Fruit fly (Drosophila melanogaster) whole organism, embryonic: ENCODE data around the gene lin-52.
A peak's percentile ranks its signal among the peaks of the same experiment; 100 is the strongest.

Experiments
- ATbp ChIP-seq: fragments of 200-800 bp; sonication (Bioruptor generic); optimal IDR thresholded peaks from 2 replicates; lab custom pipeline; 2017; ENCODE audit warnings: missing biosample characterization, mild to moderate bottlenecking, missing genetic modification characterization, missing genetic modification reagents
- Asciz ChIP-seq: fragments of 200-800 bp; sonication (Bioruptor generic); optimal IDR thresholded peaks from 2 replicates; lab custom pipeline; 2017; ENCODE audit warnings: missing biosample characterization, mild to moderate bottlenecking, missing genetic modification characterization, missing genetic modification reagents
- CG10209 ChIP-seq: fragments of 200-800 bp; sonication (Bioruptor generic); optimal IDR thresholded peaks from 3 replicates; lab custom pipeline; 2017; ENCODE audit warnings: missing biosample characterization, mild to moderate bottlenecking, missing genetic modification characterization, missing genetic modification reagents
- CG11398 ChIP-seq: fragments of 200-800 bp; sonication (Bioruptor generic); optimal IDR thresholded peaks from 2 replicates; lab custom pipeline; 2016; ENCODE audit warnings: missing biosample characterization, missing genetic modification characterization
- CG12299 ChIP-seq: fragments of 200-800 bp; sonication (Bioruptor generic); optimal IDR thresholded peaks from 2 replicates; lab custom pipeline; 2018; ENCODE audit warnings: missing biosample characterization, mild to moderate bottlenecking, missing genetic modification characterization
- CG1529 ChIP-seq: fragments of 200-800 bp; sonication (Bioruptor generic); optimal IDR thresholded peaks from 3 replicates; lab custom pipeline; 2018; ENCODE audit warnings: missing biosample characterization, missing genetic modification characterization
- CG16863 ChIP-seq: fragments of 200-800 bp; sonication (Bioruptor generic); optimal IDR thresholded peaks from 3 replicates; lab custom pipeline; 2016; ENCODE audit warnings: missing biosample characterization, missing genetic modification characterization
- CG17568 ChIP-seq: fragments of 200-800 bp; sonication (Bioruptor generic); optimal IDR thresholded peaks from 2 replicates; lab custom pipeline; 2018; ENCODE audit warnings: missing biosample characterization, mild to moderate bottlenecking, missing genetic modification characterization, moderate library complexity
- CG17912 ChIP-seq: fragments of 200-800 bp; sonication (Bioruptor generic); optimal IDR thresholded peaks from 2 replicates; lab custom pipeline; 2018; ENCODE audit warnings: missing biosample characterization, mild to moderate bottlenecking, missing genetic modification characterization
- CG18476 ChIP-seq: fragments of 200-800 bp; sonication (Bioruptor generic); optimal IDR thresholded peaks from 2 replicates; lab custom pipeline; 2016; ENCODE audit warnings: missing biosample characterization, mild to moderate bottlenecking, missing genetic modification characterization
- CG2116 ChIP-seq: fragments of 200-800 bp; sonication (Bioruptor generic); optimal IDR thresholded peaks from 3 replicates; lab custom pipeline; 2018; ENCODE audit warnings: missing biosample characterization, mild to moderate bottlenecking, missing genetic modification characterization
- CG3163 ChIP-seq: fragments of 200-800 bp; sonication (Bioruptor generic); optimal IDR thresholded peaks from 3 replicates; lab custom pipeline; 2016; ENCODE audit warnings: missing biosample characterization, missing genetic modification characterization
- CG34376 ChIP-seq: fragments of 200-800 bp; sonication (Bioruptor generic); optimal IDR thresholded peaks from 2 replicates; lab custom pipeline; 2018; ENCODE audit warnings: missing biosample characterization, mild to moderate bottlenecking, missing genetic modification characterization
- CG42726 ChIP-seq: fragments of 200-800 bp; sonication (Bioruptor generic); IDR thresholded peaks from 2 replicates; pipeline ENCODE4 v1.3.6; 2022; ENCODE audit warnings: missing biosample characterization, missing genetic modification characterization; ENCODE audit not compliant: partially characterized antibody
- CG8765 ChIP-seq: fragments of 200-800 bp; sonication (Bioruptor generic); IDR thresholded peaks from 2 replicates; pipeline ENCODE4 v1.3.6; 2022; ENCODE audit warnings: missing biosample characterization, missing genetic modification characterization
- Doc2 ChIP-seq: fragments of 200-800 bp; sonication (Bioruptor generic); IDR thresholded peaks from 2 replicates; pipeline ENCODE4 v1.3.6; 2022; ENCODE audit warnings: missing biosample characterization, missing genetic modification characterization
- Dp ChIP-seq: fragments of 200-800 bp; sonication (Bioruptor generic); optimal IDR thresholded peaks from 2 replicates; lab custom pipeline; 2018; ENCODE audit warnings: missing biosample characterization, mild to moderate bottlenecking, missing genetic modification characterization, moderate library complexity
- Drgx ChIP-seq: fragments of 200-800 bp; sonication (Bioruptor generic); IDR thresholded peaks from 2 replicates; pipeline ENCODE4 v1.3.6; 2022; ENCODE audit warnings: missing biosample characterization, missing genetic modification characterization
- Eip74EF ChIP-seq, 2 experiments: fragments of 200-800 bp in 1 of 2; fragments of >200 bp in 1 of 2; sonication (Bioruptor generic) in 1 of 2; optimal IDR thresholded peaks; 2 replicates each; lab custom pipeline; 2017 to 2019; ENCODE audit warnings: missing biosample characterization in 2 of 2, missing genetic modification characterization in 2 of 2, mild to moderate bottlenecking in 1 of 2, moderate library complexity in 1 of 2
- HLHmδ ChIP-seq: fragments of 200-800 bp; sonication (Bioruptor generic); optimal IDR thresholded peaks from 2 replicates; lab custom pipeline; 2018; ENCODE audit warnings: missing biosample characterization, mild to moderate bottlenecking, missing genetic modification characterization, moderate library complexity
- Hmr ChIP-seq: fragments of 200-800 bp; sonication (Bioruptor generic); optimal IDR thresholded peaks from 3 replicates; lab custom pipeline; 2017; ENCODE audit warnings: mild to moderate bottlenecking, missing biosample characterization, missing genetic modification reagents, missing genetic modification characterization
- Lhr ChIP-seq: fragments of 200-800 bp; sonication (Bioruptor generic); optimal IDR thresholded peaks from 3 replicates; lab custom pipeline; 2017; ENCODE audit warnings: mild to moderate bottlenecking, missing biosample characterization, missing genetic modification reagents, missing genetic modification characterization
- Lim3 ChIP-seq: fragments of 200-800 bp; sonication (Bioruptor generic); IDR thresholded peaks from 2 replicates; pipeline ENCODE4 v1.3.6; 2022; ENCODE audit warnings: missing biosample characterization, missing genetic modification characterization
- MBD-R2 ChIP-seq: fragments of 200-800 bp; sonication (Bioruptor generic); IDR thresholded peaks from 2 replicates; pipeline ENCODE4 v1.3.6; 2022; ENCODE audit warnings: missing biosample characterization, missing genetic modification characterization
- Meics ChIP-seq: fragments of 200-800 bp; sonication (Bioruptor generic); optimal IDR thresholded peaks from 2 replicates; lab custom pipeline; 2017; ENCODE audit warnings: missing biosample characterization, mild to moderate bottlenecking, missing genetic modification characterization
- Mes4 ChIP-seq: fragments of 200-800 bp; sonication (Bioruptor generic); optimal IDR thresholded peaks from 2 replicates; lab custom pipeline; 2016; ENCODE audit warnings: missing biosample characterization, missing genetic modification characterization
- PHDP ChIP-seq: fragments of 200-800 bp; sonication (Bioruptor generic); optimal IDR thresholded peaks from 3 replicates; lab custom pipeline; 2018; ENCODE audit warnings: missing biosample characterization, mild to moderate bottlenecking, missing genetic modification characterization, moderate library complexity
- Tbp ChIP-seq: fragments of >200 bp; optimal IDR thresholded peaks from 2 replicates; lab custom pipeline; 2018; ENCODE audit warnings: missing biosample characterization, missing genetic modification characterization
- amos ChIP-seq: fragments of 200-800 bp; sonication (Bioruptor generic); IDR thresholded peaks from 2 replicates; pipeline ENCODE4 v1.3.6; 2022; ENCODE audit warnings: missing biosample characterization, missing genetic modification characterization; ENCODE audit not compliant: partially characterized antibody
- ara ChIP-seq: fragments of 200-800 bp; sonication (Bioruptor generic); IDR thresholded peaks from 2 replicates; pipeline ENCODE4 v1.3.6; 2022; ENCODE audit warnings: missing biosample characterization, missing genetic modification characterization
- btn ChIP-seq: fragments of 200-800 bp; sonication (Bioruptor generic); optimal IDR thresholded peaks from 2 replicates; lab custom pipeline; 2016; ENCODE audit warnings: missing biosample characterization, missing genetic modification characterization
- cas ChIP-seq: fragments of 200-800 bp; sonication (Bioruptor generic); IDR thresholded peaks from 2 replicates; pipeline ENCODE4 v1.3.6; 2022; ENCODE audit warnings: missing biosample characterization, missing genetic modification characterization
- chm ChIP-seq: fragments of 200-800 bp; sonication (Bioruptor generic); IDR thresholded peaks from 2 replicates; pipeline ENCODE4 v1.3.6; 2022; ENCODE audit warnings: missing biosample characterization, missing genetic modification characterization
- croc ChIP-seq: fragments of 200-800 bp; sonication (Bioruptor generic); conservative IDR thresholded peaks from 3 replicates; pipeline ENCODE4 v1.3.6; 2022; ENCODE audit warnings: missing biosample characterization, missing genetic modification characterization
- dimm ChIP-seq: fragments of 200-800 bp; sonication (Bioruptor generic); IDR thresholded peaks from 2 replicates; pipeline ENCODE4 v1.3.6; 2022; ENCODE audit warnings: missing biosample characterization, missing genetic modification characterization
- eve ChIP-seq, 2 experiments: fragments of >200 bp; optimal IDR thresholded peaks; 2 replicates each; lab custom pipeline; 2017; ENCODE audit warnings: missing biosample characterization in 2 of 2, missing genetic modification characterization in 2 of 2
- eyg ChIP-seq: fragments of 200-800 bp; sonication (Bioruptor generic); optimal IDR thresholded peaks from 3 replicates; lab custom pipeline; 2016; ENCODE audit warnings: missing biosample characterization, missing genetic modification characterization
- fd3F ChIP-seq: fragments of 200-800 bp; sonication (Bioruptor generic); optimal IDR thresholded peaks from 2 replicates; lab custom pipeline; 2018; ENCODE audit warnings: missing biosample characterization, mild to moderate bottlenecking, missing genetic modification characterization, moderate library complexity
- gce ChIP-seq: fragments of 200-800 bp; sonication (Bioruptor generic); IDR thresholded peaks from 3 replicates; pipeline ENCODE4 v1.3.6; 2022; ENCODE audit warnings: missing biosample characterization, missing genetic modification characterization
- gsb ChIP-seq: fragments of 200-800 bp; sonication (Bioruptor generic); IDR thresholded peaks from 2 replicates; pipeline ENCODE4 v1.3.6; 2022; ENCODE audit warnings: missing biosample characterization, missing genetic modification characterization
- insv ChIP-seq, 2 experiments: fragments of 200-800 bp; sonication (Bioruptor generic); optimal IDR thresholded peaks; 3 replicates each; lab custom pipeline; 2016 to 2018; ENCODE audit warnings: missing biosample characterization in 2 of 2, missing genetic modification characterization in 2 of 2
- lov ChIP-seq, 2 experiments: fragments of 200-800 bp in 1 of 2; fragments of >200 bp in 1 of 2; sonication (Bioruptor generic) in 1 of 2; IDR thresholded peaks in 1 of 2; optimal IDR thresholded peaks in 1 of 2; 2 replicates in 1 of 2; 3 replicates in 1 of 2; pipeline versions ENCODE4 v1.3.6 to Lab custom; 2017 to 2022; ENCODE audit warnings: missing biosample characterization in 1 of 2, missing genetic modification characterization in 1 of 2
- maf-S ChIP-seq: fragments of 200-800 bp; sonication (Bioruptor generic); optimal IDR thresholded peaks from 2 replicates; lab custom pipeline; 2016; ENCODE audit warnings: missing biosample characterization, missing genetic modification characterization
- tgo ChIP-seq: fragments of 200-800 bp; sonication (Bioruptor generic); IDR thresholded peaks from 3 replicates; pipeline ENCODE4 v1.3.6; 2022; ENCODE audit warnings: missing biosample characterization, missing genetic modification characterization
- tll ChIP-seq, 2 experiments: fragments of 200-800 bp in 1 of 2; fragments of >200 bp in 1 of 2; sonication (Bioruptor generic) in 1 of 2; optimal IDR thresholded peaks; 2 replicates each; lab custom pipeline; 2017 to 2019; ENCODE audit warnings: missing biosample characterization in 2 of 2, missing genetic modification characterization in 2 of 2, mild to moderate bottlenecking in 1 of 2, moderate library complexity in 1 of 2
- tx ChIP-seq: fragments of 200-800 bp; sonication (Bioruptor generic); optimal IDR thresholded peaks from 2 replicates; lab custom pipeline; 2016; ENCODE audit warnings: missing biosample characterization, missing genetic modification characterization

The lin-52 gene

dm6 chrX:5745840-5746815 lies 8.6 kb downstream of the lin-52 start (continued):
- TF ChIP-seq maf-S (GFP tag; lab: Kevin White, UChicago) (peak; percentile 15), cas (GFP tag; lab: Robert Waterston, UW) (0 out of 2 replicates have a peak, but pooled peaks have one; percentile 58), MBD-R2 (no peak; the same call in 1 of the 2 replicates), tx (GFP tag; lab: Kevin White, UChicago) (peak; percentile 34), gsb (GFP tag; lab: Robert Waterston, UW) (peak; percentile 65), CG16863 (GFP tag; lab: Kevin White, UChicago) (peak; percentile 22), eve (GFP tag; optimal IDR thresholded peaks at IDR 0.05; lab: Kevin White, UChicago) (no peak), CG17912 (GFP tag; lab: Kevin White, UChicago) (peak; percentile 26), CG17568 (GFP tag; lab: Kevin White, UChicago) (peak; percentile 53), Mes4 (no peak), Eip74EF (GFP tag; optimal IDR thresholded peaks at IDR 0.05; lab: Kevin White, UChicago) (peak in 1 of 2 experiments; percentile 53), CG3163 (GFP tag; lab: Kevin White, UChicago) (no peak), CG10209 (peak; percentile 72), lov (optimal IDR thresholded peaks at IDR 0.05; lab: Kevin White, UChicago) (no peak), lov (GFP tag; IDR thresholded peaks at IDR 0.05; lab: Robert Waterston, UW) (peak; percentile 83; the same call in 2 of the 3 replicates), gce (peak; percentile 68; the same call in 2 of the 3 replicates), tll (GFP tag; optimal IDR thresholded peaks at IDR 0.05; lab: Kevin White, UChicago) (no peak), CG42726 (GFP tag; lab: Robert Waterston, UW) (no peak), Meics (GFP tag; lab: Kevin White, UChicago) (peak; percentile 73), Tbp (GFP tag; lab: Kevin White, UChicago) (no peak), Drgx (peak; percentile 84), CG8765 (GFP tag; lab: Robert Waterston, UW) (peak; percentile 46; the same call in 1 of the 2 replicates), fd3F (peak; percentile 48), CG18476 (GFP tag; lab: Kevin White, UChicago) (no peak), Hmr (GFP tag; lab: Kevin White, UChicago) (peak; percentile 76), Doc2 (GFP tag; lab: Robert Waterston, UW) (no peak), CG34376 (GFP tag; lab: Kevin White, UChicago) (peak; percentile 55), HLHmδ (no peak), ara (GFP tag; lab: Robert Waterston, UW) (peak; percentile 79), Lhr (GFP tag; lab: Kevin White, UChicago) (peak; percentile 41), chm (GFP tag; lab: Robert Waterston, UW) (peak; percentile 85), btn (GFP tag; lab: Kevin White, UChicago) (no peak), Lim3 (GFP tag; lab: Robert Waterston, UW) (peak; percentile 44; the same call in 1 of the 2 replicates), amos (no peak), insv (GFP tag; optimal IDR thresholded peaks at IDR 0.05; lab: Kevin White, UChicago) (no peak), croc (GFP tag; lab: Robert Waterston, UW) (peak; percentile 51; the same call in 2 of the 3 replicates), CG12299 (tag; lab: Kevin White, UChicago) (peak; percentile 60), CG2116 (GFP tag; lab: Kevin White, UChicago) (peak; percentile 98), PHDP (peak; percentile 82), dimm (GFP tag; lab: Robert Waterston, UW) (peak; percentile 60; the same call in 1 of the 2 replicates), ATbp (GFP tag; lab: Kevin White, UChicago) (peak; percentile 71), eyg (GFP tag; lab: Kevin White, UChicago) (no peak), CG11398 (no peak), Dp (GFP tag; lab: Kevin White, UChicago) (peak; percentile 81), tgo (GFP tag; lab: Robert Waterston, UW) (peak; percentile 80), Asciz (GFP tag; lab: Kevin White, UChicago) (peak; percentile 45), CG1529 (peak; percentile 57)
